Worm (Caenorhabditis elegans): Measurements from ENCODE around the gene atg-18.

atg-18 gene

DNA sequence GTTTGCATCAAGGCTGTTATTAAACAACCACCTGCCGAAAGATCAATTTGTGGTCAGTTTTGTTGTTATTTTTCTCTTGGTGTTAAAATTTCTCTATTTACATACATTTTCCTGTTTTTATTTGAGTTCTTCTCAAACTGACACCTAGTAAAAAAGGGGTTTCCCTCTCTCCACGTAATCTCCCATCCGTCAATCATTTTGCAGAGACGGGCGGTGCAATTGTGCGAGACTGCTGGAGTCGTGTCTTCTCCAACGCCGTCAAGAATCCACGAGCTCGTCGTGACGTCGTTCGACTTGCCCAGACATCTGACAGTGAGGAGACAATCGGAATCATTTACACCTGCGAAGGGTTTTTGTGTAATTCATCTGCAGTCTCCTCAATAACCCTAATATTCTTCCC is 4.7 kb downstream of the atg-18 start:
- TF ChIP-seq ceh-36 (tag; optimal IDR thresholded peaks at IDR 0.05) = no peak
- TF ChIP-seq hnd-1 (tag; optimal IDR thresholded peaks at IDR 0.05) = no peak
- TF ChIP-seq flt-1 (GFP tag; IDR thresholded peaks at IDR 0.05) = no peak
- TF ChIP-seq ama-1 (optimal IDR thresholded peaks at IDR 0.05) = no peak
- TF ChIP-seq hmbx-1 (tag; optimal IDR thresholded peaks at IDR 0.05) = no peak
- TF ChIP-seq F13C5.2 (tag; optimal IDR thresholded peaks at IDR 0.05) = no peak
- no peak for TF ChIP-seq tbx-11 (GFP tag; IDR thresholded peaks at IDR 0.05)
- no peak for TF ChIP-seq ets-7 (tag; optimal IDR thresholded peaks at IDR 0.05)
- TF ChIP-seq tbx-37 (GFP tag; conservative IDR thresholded peaks at IDR 0.05) = no peak
- no peak for TF ChIP-seq aly-1 (tag; optimal IDR thresholded peaks at IDR 0.05)
- no peak for TF ChIP-seq sea-1 (GFP tag; conservative IDR thresholded peaks at IDR 0.05)
- no peak for TF ChIP-seq pes-1 (GFP tag; IDR thresholded peaks at IDR 0.05)
- no peak for TF ChIP-seq hmg-4 (GFP tag; optimal IDR thresholded peaks at IDR 0.05)
- TF ChIP-seq ceh-13 (GFP tag; optimal IDR thresholded peaks at IDR 0.05) = no peak
- no peak for TF ChIP-seq tra-4 (tag; optimal IDR thresholded peaks at IDR 0.05)
- no peak for TF ChIP-seq scrt-1 (GFP tag; IDR thresholded peaks at IDR 0.05)
- TF ChIP-seq B0310.2 (tag; optimal IDR thresholded peaks at IDR 0.05) = no peak

DNA sequence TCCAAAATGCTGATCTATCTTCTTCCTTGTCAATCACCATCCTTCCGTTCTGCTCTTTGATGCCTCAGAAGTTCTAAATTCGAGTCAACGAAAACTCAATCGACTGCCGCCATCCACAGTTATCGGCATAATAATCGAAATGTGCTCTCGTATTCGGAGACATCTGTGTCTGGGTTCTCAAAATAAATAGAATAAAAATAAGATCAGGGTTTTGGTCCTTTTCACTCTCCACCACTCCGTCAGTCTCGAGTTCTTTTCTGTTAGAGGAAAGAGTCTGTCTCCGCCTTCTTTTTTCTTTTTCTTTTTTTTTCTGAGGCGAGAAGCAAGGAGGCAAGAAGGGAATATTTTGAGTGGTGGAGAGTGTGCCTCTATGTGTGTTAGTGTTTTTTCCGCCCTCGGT is 7.4 kb downstream of the atg-18 start, which contains the start of gene F41E6.17:
Gene F41E6.17, plus strand, starts transcription at position 348 of the 400 bp plus-strand sequence.
- no peak for TF ChIP-seq ama-1 (optimal IDR thresholded peaks at IDR 0.05)
- TF ChIP-seq scrt-1 (GFP tag; IDR thresholded peaks at IDR 0.05) = no peak
- no peak for TF ChIP-seq tbx-37 (GFP tag; conservative IDR thresholded peaks at IDR 0.05)
- TF ChIP-seq ceh-13 (GFP tag; optimal IDR thresholded peaks at IDR 0.05) = no peak
- no peak for TF ChIP-seq tbx-11 (GFP tag; IDR thresholded peaks at IDR 0.05)
- no peak for TF ChIP-seq hmbx-1 (tag; optimal IDR thresholded peaks at IDR 0.05)
- TF ChIP-seq B0310.2 (tag; optimal IDR thresholded peaks at IDR 0.05) = no peak

DNA sequence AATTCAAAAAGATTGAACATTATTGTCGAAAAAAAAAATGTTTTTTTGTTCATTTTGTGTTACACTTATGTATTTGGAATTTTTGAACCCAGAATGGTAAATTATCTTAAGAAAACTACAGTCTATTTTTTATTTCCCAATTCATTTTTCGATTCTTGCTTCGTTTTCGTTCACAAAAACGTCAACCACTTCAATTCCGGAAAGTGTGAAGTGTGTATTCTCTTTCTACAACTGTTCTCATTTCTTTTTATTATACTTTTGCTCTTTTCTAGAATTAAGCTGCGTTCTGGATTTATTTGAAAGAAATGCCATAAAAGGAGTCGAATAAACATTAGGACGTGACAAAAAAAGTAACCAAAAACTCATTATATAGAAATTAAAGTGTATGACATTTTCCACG is 8.8 kb downstream of the atg-18 start, which contains the start of gene F41E6.1:
Gene F41E6.1, plus strand, starts transcription at position 301 of the 400 bp plus-strand sequence.
- TF ChIP-seq pes-1 (GFP tag; IDR thresholded peaks at IDR 0.05) = no peak
- no peak for TF ChIP-seq scrt-1 (GFP tag; IDR thresholded peaks at IDR 0.05)

DNA sequence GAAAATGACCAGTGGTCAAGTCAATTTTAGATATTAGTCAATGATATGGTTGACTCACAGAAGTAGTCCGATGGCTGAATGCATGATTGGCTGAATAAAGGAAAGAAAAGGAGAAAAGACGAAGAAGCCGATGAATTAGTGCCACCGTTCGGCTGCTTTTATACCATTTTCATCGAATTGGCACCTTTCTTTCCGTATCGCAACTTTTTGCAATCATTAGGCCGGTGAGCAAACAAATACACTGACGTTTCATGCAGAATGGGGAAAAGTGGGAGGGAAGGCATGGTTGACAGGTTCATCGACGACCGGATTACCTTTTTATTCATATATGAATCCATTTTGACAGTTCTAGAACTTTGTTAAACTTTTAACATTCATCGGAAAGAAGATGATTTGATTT is 9.9 kb downstream of the atg-18 start, which contains the start of gene idpc-2:
Gene idpc-2, minus strand, starts transcription at position 101 of the 400 bp plus-strand sequence.
- TF ChIP-seq hmg-4 (GFP tag; optimal IDR thresholded peaks at IDR 0.05) = no peak
- TF ChIP-seq ama-1 (optimal IDR thresholded peaks at IDR 0.05) = no peak
- TF ChIP-seq hmbx-1 (tag; optimal IDR thresholded peaks at IDR 0.05) = no peak
- TF ChIP-seq sea-1 (GFP tag; conservative IDR thresholded peaks at IDR 0.05) = no peak
- TF ChIP-seq ceh-13 (GFP tag; optimal IDR thresholded peaks at IDR 0.05) = no peak
- no peak for TF ChIP-seq hnd-1 (tag; optimal IDR thresholded peaks at IDR 0.05)
- TF ChIP-seq tbx-11 (GFP tag; IDR thresholded peaks at IDR 0.05) = no peak
- TF ChIP-seq tra-4 (tag; optimal IDR thresholded peaks at IDR 0.05) = no peak
- no peak for TF ChIP-seq ceh-36 (tag; optimal IDR thresholded peaks at IDR 0.05)
- TF ChIP-seq aly-1 (tag; optimal IDR thresholded peaks at IDR 0.05) = no peak
- no peak for TF ChIP-seq tbx-37 (GFP tag; conservative IDR thresholded peaks at IDR 0.05)
- TF ChIP-seq flt-1 (GFP tag; IDR thresholded peaks at IDR 0.05) = no peak
- no peak for TF ChIP-seq ets-7 (tag; optimal IDR thresholded peaks at IDR 0.05)
- no peak for TF ChIP-seq scrt-1 (GFP tag; IDR thresholded peaks at IDR 0.05)
- TF ChIP-seq F13C5.2 (tag; optimal IDR thresholded peaks at IDR 0.05) = no peak
- TF ChIP-seq B0310.2 (tag; optimal IDR thresholded peaks at IDR 0.05) = no peak
- TF ChIP-seq pes-1 (GFP tag; IDR thresholded peaks at IDR 0.05) = no peak

DNA sequence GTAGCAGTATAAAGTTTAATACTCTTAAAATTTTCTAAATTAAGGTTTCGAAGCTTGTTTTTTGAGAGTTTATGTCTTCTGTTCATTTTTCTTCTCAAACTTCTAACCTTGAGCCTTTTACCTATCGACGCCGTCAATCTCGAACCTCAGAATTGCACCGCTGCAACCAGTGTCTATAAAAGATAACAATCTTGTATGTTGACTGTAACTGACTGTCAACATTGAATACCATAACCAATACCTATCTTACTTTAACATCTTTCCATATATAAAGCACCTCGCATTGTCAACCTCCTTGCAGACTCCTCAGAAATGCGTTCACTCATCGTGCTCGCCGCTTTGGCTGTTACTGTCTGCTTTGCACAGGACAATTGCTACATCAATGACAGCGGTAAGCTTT is 12.4 kb downstream of the atg-18 start, which contains the start of gene grd-5:
Gene grd-5, plus strand, starts transcription at position 295 of the 400 bp plus-strand sequence.
- no peak for TF ChIP-seq hmbx-1 (tag; optimal IDR thresholded peaks at IDR 0.05)
- TF ChIP-seq ama-1 (optimal IDR thresholded peaks at IDR 0.05) = no peak
- no peak for TF ChIP-seq flt-1 (GFP tag; IDR thresholded peaks at IDR 0.05)
- no peak for TF ChIP-seq B0310.2 (tag; optimal IDR thresholded peaks at IDR 0.05)
- no peak for TF ChIP-seq ets-7 (tag; optimal IDR thresholded peaks at IDR 0.05)

DNA sequence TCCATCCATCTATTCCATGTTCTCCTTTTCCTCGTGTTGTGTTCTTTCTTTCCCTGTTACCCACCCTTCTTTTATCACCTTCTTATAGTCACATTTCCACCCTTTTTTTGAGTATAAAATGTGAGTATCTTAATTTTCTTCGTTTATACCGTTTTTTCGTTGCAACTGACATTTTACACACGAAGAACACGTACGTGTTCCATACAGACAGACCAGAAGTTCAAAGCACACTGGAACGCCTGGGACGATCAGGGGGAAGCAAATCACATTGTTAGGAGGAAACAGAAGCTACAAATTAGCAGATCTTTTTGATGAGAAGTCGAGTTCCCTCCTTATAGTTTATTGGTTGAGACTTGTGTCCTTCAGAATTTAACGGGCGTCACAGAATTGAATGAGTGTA is 15.4 kb downstream of the atg-18 start:
- TF ChIP-seq scrt-1 (GFP tag; IDR thresholded peaks at IDR 0.05) = no peak
- TF ChIP-seq F13C5.2 (tag; optimal IDR thresholded peaks at IDR 0.05) = no peak
- TF ChIP-seq tbx-11 (GFP tag; IDR thresholded peaks at IDR 0.05) = no peak
- no peak for TF ChIP-seq hmg-4 (GFP tag; optimal IDR thresholded peaks at IDR 0.05)
- TF ChIP-seq hnd-1 (tag; optimal IDR thresholded peaks at IDR 0.05) = no peak

DNA sequence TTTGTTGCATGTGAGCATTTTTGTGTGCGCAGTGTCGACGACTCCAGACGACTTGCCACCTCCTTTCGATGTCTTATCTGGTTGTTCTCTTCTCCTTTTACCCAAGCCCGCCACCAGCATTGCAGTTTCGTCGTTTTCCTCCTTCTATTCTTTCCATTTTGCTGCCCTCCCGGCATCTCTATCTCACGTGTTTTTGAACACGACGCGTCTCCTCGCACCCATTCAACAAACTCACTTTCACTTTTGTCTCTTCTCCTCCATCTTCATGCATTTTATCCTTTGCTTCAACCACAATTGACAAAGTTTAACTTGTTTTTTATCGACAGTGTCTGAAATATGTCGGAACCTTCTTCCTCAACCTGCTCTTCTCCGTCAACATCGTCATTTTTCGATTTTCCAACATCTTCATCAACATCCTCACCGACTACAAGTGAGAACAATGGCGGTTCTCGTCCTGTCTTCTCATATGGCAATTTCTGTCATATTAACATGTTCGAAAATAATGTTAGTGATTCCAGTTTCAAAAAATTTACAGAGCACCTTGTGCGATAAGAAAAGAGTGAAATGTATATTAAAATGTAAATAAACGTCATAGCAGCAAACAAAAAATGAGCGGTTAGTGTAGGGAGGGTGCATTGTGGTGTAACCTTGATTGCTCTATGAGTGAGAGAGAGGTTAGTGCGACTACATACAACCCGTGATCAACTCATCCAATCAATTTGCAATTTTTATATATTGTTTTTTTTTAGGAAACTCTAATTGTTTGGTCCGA is 20.3 kb downstream of the atg-18 start, which contains the start of gene fip-4:
Gene fip-4, minus strand, starts transcription at position 636 of the 772 bp plus-strand sequence.
- no peak for TF ChIP-seq hmbx-1 (tag; optimal IDR thresholded peaks at IDR 0.05)
- TF ChIP-seq B0310.2 (tag; optimal IDR thresholded peaks at IDR 0.05) = no peak
- no peak for TF ChIP-seq ceh-36 (tag; optimal IDR thresholded peaks at IDR 0.05)
- no peak for TF ChIP-seq ama-1 (optimal IDR thresholded peaks at IDR 0.05)
- TF ChIP-seq sea-1 (GFP tag; conservative IDR thresholded peaks at IDR 0.05) = no peak
- no peak for TF ChIP-seq hnd-1 (tag; optimal IDR thresholded peaks at IDR 0.05)
- TF ChIP-seq F13C5.2 (tag; optimal IDR thresholded peaks at IDR 0.05) = no peak
- TF ChIP-seq ceh-13 (GFP tag; optimal IDR thresholded peaks at IDR 0.05) = no peak
- no peak for TF ChIP-seq scrt-1 (GFP tag; IDR thresholded peaks at IDR 0.05)
- TF ChIP-seq tbx-11 (GFP tag; IDR thresholded peaks at IDR 0.05) = no peak

Measured in whole organism, early embryonic.